Fruit fly (Drosophila melanogaster) Kc167 (cell line): ENCODE results near the gene CG1607.

ENCODE experiments used
- Myc ChIP-seq: fragments of >200 bp; optimal IDR thresholded peaks from 2 replicates; lab custom pipeline; 2017; ENCODE audit warnings: missing external identifiers
- Sin3A ChIP-seq: fragments of >200 bp; optimal IDR thresholded peaks from 2 replicates; lab custom pipeline; 2018; ENCODE audit warnings: missing external identifiers
- h ChIP-seq: fragments of >200 bp; optimal IDR thresholded peaks from 3 replicates; lab custom pipeline; 2018; ENCODE audit warnings: missing external identifiers
- insv ChIP-seq: fragments of >200 bp; optimal IDR thresholded peaks from 3 replicates; lab custom pipeline; 2018; ENCODE audit warnings: missing external identifiers
- psq ChIP-seq: fragments of >200 bp; optimal IDR thresholded peaks from 2 replicates; lab custom pipeline; 2017; ENCODE audit warnings: missing external identifiers
- ttk ChIP-seq: sonication (Bioruptor generic); optimal IDR thresholded peaks from 2 replicates; lab custom pipeline; 2017; ENCODE audit warnings: missing external identifiers

- no peak for TF ChIP-seq ttk (lab: Kevin White, UChicago)
- no peak for TF ChIP-seq insv (lab: Kevin White, UChicago)
- TF ChIP-seq psq (lab: Kevin White, UChicago): no peak
- TF ChIP-seq h (lab: Kevin White, UChicago): no peak
- TF ChIP-seq Sin3A: no peak
- no peak for TF ChIP-seq Myc (lab: Kevin White, UChicago)
These were observed 38.8 kb downstream of the CG1607 start for dm6 chr3R:31420675-31421074.
